Worm (Caenorhabditis elegans) whole organism, L4 larva: ENCODE measurements around the gene bcmo-1.

ENCODE experiments used
- D1046.2 ChIP-seq: fragments of 200-800 bp; sonication (Bioruptor generic); IDR thresholded peaks from 2 replicates; pipeline ENCODE4 v1.3.6; 2022; ENCODE audit warnings: missing genetic modification characterization, missing compliant biosample characterization
- F10B5.3 ChIP-seq: sonication (generic microtip); optimal IDR thresholded peaks from 2 replicates; lab custom pipeline; 2016; ENCODE audit warnings: mild to moderate bottlenecking, missing genetic modification characterization, missing compliant biosample characterization
- F49E8.2 ChIP-seq: sonication (generic microtip); optimal IDR thresholded peaks from 2 replicates; lab custom pipeline; 2016; ENCODE audit warnings: missing compliant biosample characterization, mild to moderate bottlenecking, missing genetic modification characterization, borderline replicate concordance
- Y105C5A.15 ChIP-seq: fragments of 200-800 bp; sonication (Bioruptor generic); IDR thresholded peaks from 2 replicates; pipeline ENCODE4 v1.3.6; 2022; ENCODE audit warnings: missing genetic modification characterization, missing compliant biosample characterization
- ZK546.5 ChIP-seq, 2 experiments: sonication (generic microtip); optimal IDR thresholded peaks; 2 replicates each; lab custom pipeline; 2017; ENCODE audit warnings: missing biosample characterization in 2 of 2, missing genetic modification characterization in 2 of 2
- ama-1 ChIP-seq: fragments of 150-350 bp; optimal IDR thresholded peaks from 2 replicates; lab custom pipeline; 2014; ENCODE audit warnings: inconsistent platforms, mixed read lengths
- ceh-32 ChIP-seq: sonication (generic microtip); optimal IDR thresholded peaks from 2 replicates; lab custom pipeline; 2016; ENCODE audit warnings: mild to moderate bottlenecking, missing genetic modification characterization, missing compliant biosample characterization; ENCODE audit not compliant: poor library complexity
- ceh-62 ChIP-seq: sonication (generic microtip); optimal IDR thresholded peaks from 2 replicates; lab custom pipeline; 2017; ENCODE audit warnings: missing biosample characterization, missing genetic modification characterization
- cey-2 ChIP-seq: sonication (generic microtip); optimal IDR thresholded peaks from 3 replicates; lab custom pipeline; 2017; ENCODE audit warnings: missing genetic modification characterization, mild to moderate bottlenecking, missing compliant biosample characterization, antibody characterized with exemption, borderline replicate concordance; ENCODE audit not compliant: insufficient read depth
- daf-12 ChIP-seq: fragments of 150-350 bp; optimal IDR thresholded peaks from 2 replicates; lab custom pipeline; 2014; ENCODE audit warnings: missing biosample characterization, missing genetic modification reagents, missing genetic modification characterization
- daf-16 ChIP-seq, 3 experiments: sonication (generic microtip); optimal IDR thresholded peaks; 2 replicates each; lab custom pipeline; 2016 to 2017; ENCODE audit warnings: missing genetic modification characterization in 3 of 3, missing genetic modification reagents in 3 of 3, mild to moderate bottlenecking in 2 of 3, missing compliant biosample characterization in 2 of 3, missing biosample characterization in 1 of 3, moderate library complexity in 1 of 3
- dmd-8 ChIP-seq: fragments of 200-800 bp; sonication (Bioruptor generic); IDR thresholded peaks from 2 replicates; pipeline ENCODE4 v1.3.6; 2022; ENCODE audit warnings: missing genetic modification characterization, missing compliant biosample characterization
- dpl-1 ChIP-seq: fragments of 150-350 bp; optimal IDR thresholded peaks from 2 replicates; lab custom pipeline; 2014; ENCODE audit warnings: missing biosample characterization, missing genetic modification reagents, missing genetic modification characterization
- duxl-1 ChIP-seq: sonication (generic microtip); optimal IDR thresholded peaks from 2 replicates; lab custom pipeline; 2016; ENCODE audit warnings: mild to moderate bottlenecking, missing genetic modification characterization, moderate library complexity, missing compliant biosample characterization; ENCODE audit not compliant: poor library complexity
- fkh-10 ChIP-seq: fragments of 150-350 bp; optimal IDR thresholded peaks from 2 replicates; lab custom pipeline; 2014; ENCODE audit warnings: missing biosample characterization, missing genetic modification reagents, missing genetic modification characterization
- hif-1 ChIP-seq, 2 experiments: sonication (generic microtip); optimal IDR thresholded peaks; 2 replicates each; lab custom pipeline; 2016 to 2017; ENCODE audit warnings: missing compliant biosample characterization in 2 of 2, missing genetic modification characterization in 2 of 2, missing genetic modification reagents in 2 of 2, missing genotype in 2 of 2, mild to moderate bottlenecking in 1 of 2
- hlh-11 ChIP-seq: fragments of 200-800 bp; sonication (Bioruptor generic); optimal IDR thresholded peaks from 2 replicates; lab custom pipeline; 2018; ENCODE audit warnings: mild to moderate bottlenecking, missing genetic modification characterization, missing compliant biosample characterization
- lin-38 ChIP-seq: fragments of 200-800 bp; sonication (Bioruptor generic); IDR thresholded peaks from 2 replicates; pipeline ENCODE4 v1.3.6; 2022; ENCODE audit warnings: missing genetic modification reagents, missing genetic modification characterization, missing compliant biosample characterization
- lin-39 ChIP-seq: fragments of 150-350 bp; optimal IDR thresholded peaks from 2 replicates; lab custom pipeline; 2014; ENCODE audit warnings: missing biosample characterization, missing genetic modification reagents, missing genetic modification characterization
- mdl-1 ChIP-seq, 2 experiments: fragments of 150-350 bp in 1 of 2; sonication (generic microtip) in 1 of 2; optimal IDR thresholded peaks; 2 replicates each; lab custom pipeline; 2014 to 2017; ENCODE audit warnings: missing biosample characterization in 2 of 2, missing genetic modification characterization in 2 of 2
- mxl-3 ChIP-seq: fragments of 200-800 bp; sonication (Bioruptor generic); optimal IDR thresholded peaks from 2 replicates; lab custom pipeline; 2018; ENCODE audit warnings: mild to moderate bottlenecking, missing genetic modification characterization, missing compliant biosample characterization
- nhr-102 ChIP-seq: sonication (generic microtip); optimal IDR thresholded peaks from 2 replicates; lab custom pipeline; 2016; ENCODE audit warnings: mild to moderate bottlenecking, missing genetic modification characterization, moderate library complexity, missing compliant biosample characterization
- nhr-111 ChIP-seq: fragments of 200-800 bp; sonication (Bioruptor generic); optimal IDR thresholded peaks from 2 replicates; lab custom pipeline; 2018; ENCODE audit warnings: mild to moderate bottlenecking, missing genetic modification characterization, missing compliant biosample characterization
- nhr-25 ChIP-seq: sonication (generic microtip); optimal IDR thresholded peaks from 2 replicates; lab custom pipeline; 2017; ENCODE audit warnings: missing genetic modification characterization, mild to moderate bottlenecking, missing compliant biosample characterization, antibody characterized with exemption, moderate library complexity, borderline replicate concordance; ENCODE audit not compliant: insufficient read depth
- nhr-6 ChIP-seq: fragments of 150-350 bp; optimal IDR thresholded peaks from 2 replicates; lab custom pipeline; 2014; ENCODE audit warnings: missing biosample characterization, missing genetic modification characterization
- nhr-77 ChIP-seq: fragments of 150-350 bp; optimal IDR thresholded peaks from 2 replicates; lab custom pipeline; 2014; ENCODE audit warnings: missing biosample characterization, missing genetic modification characterization
- php-3 ChIP-seq: fragments of 200-800 bp; sonication (Bioruptor generic); IDR thresholded peaks from 2 replicates; pipeline ENCODE4 v1.3.6; 2022; ENCODE audit warnings: missing genetic modification reagents, missing genetic modification characterization, missing compliant biosample characterization
- pqm-1 ChIP-seq: sonication (generic microtip); optimal IDR thresholded peaks from 2 replicates; lab custom pipeline; 2017; ENCODE audit warnings: missing biosample characterization, missing genetic modification characterization
- rbr-2 ChIP-seq: sonication (generic microtip); optimal IDR thresholded peaks from 2 replicates; lab custom pipeline; 2016; ENCODE audit warnings: missing genotype, missing genetic modification characterization, missing compliant biosample characterization
- saeg-2 ChIP-seq: fragments of 200-800 bp; sonication (Bioruptor generic); IDR thresholded peaks from 2 replicates; pipeline ENCODE4 v1.3.6; 2022; ENCODE audit warnings: missing genetic modification reagents, missing genetic modification characterization, missing compliant biosample characterization
- set-16 ChIP-seq: fragments of 200-800 bp; sonication (Bioruptor generic); IDR thresholded peaks from 2 replicates; pipeline ENCODE4 v1.3.6; 2022; ENCODE audit warnings: missing genetic modification reagents, missing genetic modification characterization, missing compliant biosample characterization
- tag-97 ChIP-seq: fragments of 200-800 bp; sonication (Bioruptor generic); IDR thresholded peaks from 2 replicates; pipeline ENCODE4 v1.3.6; 2022; ENCODE audit warnings: missing genetic modification characterization, missing compliant biosample characterization
- unc-39 ChIP-seq: sonication (generic microtip); optimal IDR thresholded peaks from 2 replicates; lab custom pipeline; 2017; ENCODE audit warnings: missing biosample characterization, missing genetic modification characterization
- vab-7 ChIP-seq: fragments of 200-800 bp; sonication (Bioruptor generic); IDR thresholded peaks from 2 replicates; pipeline ENCODE4 v1.3.6; 2022; ENCODE audit warnings: missing genetic modification reagents, missing genetic modification characterization, missing compliant biosample characterization
- zfp-3 ChIP-seq: fragments of 200-800 bp; sonication (Bioruptor generic); conservative IDR thresholded peaks from 2 replicates; pipeline ENCODE4 v1.3.6; 2022; ENCODE audit warnings: missing genetic modification reagents, missing genetic modification characterization, missing compliant biosample characterization
- zip-11 ChIP-seq: fragments of 200-800 bp; sonication (Bioruptor generic); IDR thresholded peaks from 2 replicates; pipeline ENCODE4 v1.3.6; 2022; ENCODE audit warnings: missing genetic modification characterization, missing compliant biosample characterization
- zip-2 ChIP-seq: fragments of 150-350 bp; optimal IDR thresholded peaks from 2 replicates; lab custom pipeline; 2014; ENCODE audit warnings: missing biosample characterization, missing genetic modification characterization

The bcmo-1 gene

DNA sequence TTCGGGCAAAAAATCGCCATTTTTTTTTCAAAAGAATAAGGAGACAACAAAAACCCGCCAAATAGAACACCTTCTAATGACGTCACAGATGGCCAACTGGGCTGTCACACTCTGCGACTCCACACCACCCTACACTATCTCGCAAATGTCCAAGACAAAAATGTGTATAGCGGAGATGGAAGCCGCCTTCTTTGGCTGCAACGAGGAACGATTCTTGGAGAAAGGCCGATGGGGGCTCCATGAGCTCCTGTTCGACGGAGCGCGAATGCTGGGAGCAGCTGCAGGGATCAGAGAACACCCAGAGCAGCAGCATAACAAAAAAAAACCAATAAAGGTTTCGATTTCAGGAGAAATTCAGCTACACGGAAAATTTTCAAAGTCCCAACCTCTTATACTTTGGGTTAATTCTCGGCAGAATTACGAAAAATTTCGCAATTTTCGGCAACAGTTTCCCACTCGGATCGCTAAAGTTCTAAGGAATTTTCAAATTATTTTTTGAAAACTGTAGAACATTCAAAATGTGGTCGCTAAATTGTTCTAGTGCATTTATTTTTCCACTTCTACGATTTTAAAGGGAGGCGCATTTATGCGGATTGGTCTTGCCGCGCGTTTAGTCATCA, 24.6 kb upstream of the bcmo-1 start (continued):
- TF ChIP-seq daf-12 (tag; lab: Kevin White, UChicago) (no peak), ama-1 (lab: Kevin White, UChicago) (no peak), F10B5.3 (no peak), tag-97 (no peak), php-3 (GFP tag; lab: Robert Waterston, UW) (no peak), Y105C5A.15 (GFP tag; lab: Robert Waterston, UW) (no peak), lin-39 (tag; lab: Kevin White, UChicago) (no peak), saeg-2 (GFP tag; lab: Robert Waterston, UW) (no peak), cey-2 (no peak), unc-39 (tag; lab: Kevin White, UChicago) (no peak), dpl-1 (GFP tag; lab: Kevin White, UChicago) (peak; percentile 22), ceh-62 (no peak), ceh-32 (tag; lab: Kevin White, UChicago) (no peak), ZK546.5 (tag; optimal IDR thresholded peaks at IDR 0.05; lab: Kevin White, UChicago) (no peak), lin-38 (peak; percentile 47), nhr-111 (no peak), duxl-1 (tag; lab: Kevin White, UChicago) (no peak), set-16 (GFP tag; lab: Robert Waterston, UW) (peak; percentile 72), zip-11 (GFP tag; lab: Robert Waterston, UW) (no peak), zfp-3 (GFP tag; lab: Robert Waterston, UW) (no peak), nhr-6 (tag; lab: Kevin White, UChicago) (no peak), rbr-2 (peak; percentile 53), daf-16 (GFP tag; optimal IDR thresholded peaks at IDR 0.05; lab: Kevin White, UChicago) (no peak), daf-16 (tag; optimal IDR thresholded peaks at IDR 0.05; lab: Kevin White, UChicago) (no peak), dmd-8 (GFP tag; lab: Robert Waterston, UW) (no peak), vab-7 (peak; percentile 49; the same call in 1 of the 2 replicates)

DNA sequence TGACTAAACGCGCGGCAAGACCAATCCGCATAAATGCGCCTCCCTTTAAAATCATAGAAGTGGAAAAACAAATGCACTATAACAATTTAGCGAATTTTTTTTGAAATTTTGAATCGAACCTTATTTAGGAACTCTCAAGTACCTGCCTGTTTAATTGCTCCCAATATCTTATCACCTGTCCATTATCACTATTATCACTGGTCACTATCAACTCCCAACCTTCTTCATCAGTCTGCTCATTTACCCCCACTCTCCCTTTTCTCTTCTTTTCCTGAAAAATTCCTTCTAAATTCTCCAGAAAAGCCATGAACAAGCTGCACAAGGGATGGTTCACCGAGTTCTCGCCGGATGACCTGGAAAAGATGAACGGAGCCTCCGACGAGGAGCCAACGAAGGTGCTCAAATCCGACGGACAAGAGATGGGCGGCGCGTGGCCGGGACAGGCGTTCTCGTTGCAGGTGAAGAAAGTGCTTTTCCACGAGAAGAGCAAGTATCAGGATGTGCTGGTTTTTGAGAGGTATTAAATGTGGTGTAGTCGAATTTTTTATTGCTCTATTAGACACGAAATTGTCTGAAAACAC, 23.8 kb upstream of the bcmo-1 start, which contains the start of gene spds-1:
Gene spds-1 (plus strand): TSS at position 298 of the 581 bp plus-strand sequence.
- TF ChIP-seq hlh-11 (tag; lab: Kevin White, UChicago) (peak; percentile 8), daf-16 (GFP tag; optimal IDR thresholded peaks at IDR 0.05; lab: Kevin White, UChicago) (no peak), daf-16 (tag; optimal IDR thresholded peaks at IDR 0.05; lab: Kevin White, UChicago) (no peak), nhr-77 (tag; lab: Kevin White, UChicago) (no peak), lin-39 (tag; lab: Kevin White, UChicago) (no peak), F10B5.3 (no peak), set-16 (GFP tag; lab: Robert Waterston, UW) (peak; percentile 60), mdl-1 (tag; optimal IDR thresholded peaks at IDR 0.05; lab: Kevin White, UChicago) (no peak), pqm-1 (tag; lab: Kevin White, UChicago) (peak; percentile 48)

DNA sequence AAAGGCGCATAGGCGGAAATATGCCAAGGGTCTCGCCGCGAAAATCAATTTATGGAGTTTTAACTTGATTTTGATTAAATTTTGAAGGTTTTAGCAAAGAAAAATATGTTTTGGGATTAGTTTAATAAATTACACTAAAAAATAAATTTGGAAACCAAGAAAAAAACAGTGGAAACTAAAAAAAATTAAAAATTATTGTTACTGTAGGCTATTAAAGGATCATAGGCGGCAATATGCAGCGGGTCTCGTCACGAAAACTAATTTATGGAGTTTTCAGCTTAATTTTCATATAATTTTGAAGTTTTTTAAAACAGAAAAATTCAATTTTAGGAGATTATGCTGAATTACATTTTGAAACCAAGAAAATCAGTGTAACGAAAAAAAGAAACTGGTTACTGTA, 21.7 kb upstream of the bcmo-1 start:
- TF ChIP-seq nhr-102 (tag; lab: Kevin White, UChicago) (no peak), nhr-77 (tag; lab: Kevin White, UChicago) (no peak), lin-38 (peak; percentile 36; the same call in 1 of the 2 replicates), D1046.2 (GFP tag; lab: Robert Waterston, UW) (no peak), F49E8.2 (tag; lab: Kevin White, UChicago) (peak; percentile 68)

DNA sequence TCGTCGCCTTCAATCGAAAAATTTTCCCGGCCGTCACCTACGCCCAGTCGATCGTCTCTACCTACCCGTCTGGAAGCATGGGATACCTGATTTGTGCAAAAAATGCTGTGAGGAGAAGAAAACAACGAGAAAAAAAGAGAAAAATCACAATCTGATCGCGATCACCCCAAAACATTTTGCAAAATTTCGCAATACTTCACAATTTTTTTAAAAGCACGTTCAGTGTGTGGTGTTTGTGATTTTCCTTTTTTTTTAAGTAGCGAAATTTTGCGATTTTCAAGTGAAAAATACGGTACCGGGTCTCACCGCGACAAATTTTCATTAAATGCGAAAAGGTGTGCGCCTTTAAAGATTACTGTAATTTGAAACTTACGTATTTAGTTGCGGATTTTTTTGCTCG, 20.8 kb upstream of the bcmo-1 start:
- TF ChIP-seq mxl-3 (GFP tag; lab: Kevin White, UChicago): no peak
- TF ChIP-seq fkh-10: no peak
- TF ChIP-seq hif-1 (tag; optimal IDR thresholded peaks at IDR 0.05; lab: Kevin White, UChicago): peak in 1 of 2 experiments; percentile 37
- TF ChIP-seq nhr-25 (tag; lab: Kevin White, UChicago): no peak
- peak; percentile 87 for TF ChIP-seq zip-2 (tag; lab: Kevin White, UChicago)
